Worm (Caenorhabditis elegans): Measurements from ENCODE around the gene Y62H9A.4.

DNA sequence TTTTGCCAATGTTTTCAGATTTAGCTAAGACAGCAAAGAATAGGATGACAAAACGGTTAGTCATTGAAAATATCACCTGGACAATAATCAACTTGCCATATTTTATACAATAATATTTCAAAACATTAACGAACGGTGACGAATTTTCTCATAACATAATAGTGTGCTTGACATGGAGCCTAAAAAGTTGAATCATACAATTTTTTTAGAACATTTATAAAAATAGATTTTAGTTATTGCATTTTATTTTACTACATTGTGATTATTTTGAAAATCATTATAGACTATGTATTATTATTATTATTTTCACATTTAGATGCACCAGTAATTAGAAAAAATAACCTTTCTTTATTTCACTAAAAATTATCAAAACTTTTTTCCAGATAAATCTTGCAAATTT is 31.3 kb upstream of the Y62H9A.4 start, which contains the start of gene F54F7.9:
- TF ChIP-seq dmd-4 (tag; optimal IDR thresholded peaks at IDR 0.05; ENCODE audit: borderline replicate concordance) (no peak), unc-86 (tag; optimal IDR thresholded peaks at IDR 0.05) (no peak), mec-3 (tag; optimal IDR thresholded peaks at IDR 0.05; ENCODE audit: borderline replicate concordance) (no peak), hlh-13 (GFP tag; optimal IDR thresholded peaks at IDR 0.05) (no peak), tbx-2 (tag; optimal IDR thresholded peaks at IDR 0.05) (no peak), tbx-7 (tag; optimal IDR thresholded peaks at IDR 0.05) (no peak), ama-1 (optimal IDR thresholded peaks at IDR 0.05) (no peak), ceh-14 (tag; optimal IDR thresholded peaks at IDR 0.05) (no peak), ttx-3 (tag; optimal IDR thresholded peaks at IDR 0.05) (no peak), ceh-34 (tag; optimal IDR thresholded peaks at IDR 0.05) (no peak), ceh-6 (GFP tag; optimal IDR thresholded peaks at IDR 0.05) (no peak), che-1 (tag; optimal IDR thresholded peaks at IDR 0.05) (no peak), F13H6.1 (tag; optimal IDR thresholded peaks at IDR 0.05) (no peak)
